Fruit fly (Drosophila melanogaster) whole organism, wandering third instar larva: Measurements from ENCODE around the gene COX7A.

ENCODE experiments used
- Abd-B ChIP-seq: fragments of >200 bp; optimal IDR thresholded peaks from 2 replicates; lab custom pipeline; 2017; ENCODE audit warnings: missing biosample characterization, missing genetic modification characterization
- CG32264 ChIP-seq: fragments of 200-800 bp; sonication (Bioruptor generic); optimal IDR thresholded peaks from 2 replicates; lab custom pipeline; 2016; ENCODE audit warnings: missing biosample characterization, missing genetic modification characterization
- CG9705 ChIP-seq: fragments of 200-800 bp; sonication (Bioruptor generic); optimal IDR thresholded peaks from 2 replicates; lab custom pipeline; 2018; ENCODE audit warnings: missing biosample characterization, mild to moderate bottlenecking, missing genetic modification characterization
- Dfd ChIP-seq: fragments of >200 bp; optimal IDR thresholded peaks from 2 replicates; lab custom pipeline; 2017; ENCODE audit warnings: missing biosample characterization, missing genetic modification characterization
- Dif ChIP-seq: fragments of 200-275, 200-300 bp; sonication (Bioruptor generic); optimal IDR thresholded peaks from 2 replicates; lab custom pipeline; 2018; ENCODE audit warnings: missing biosample characterization, missing genetic modification characterization; ENCODE audit not compliant: partially characterized antibody
- HLH106 ChIP-seq: fragments of 200-800 bp; optimal IDR thresholded peaks from 3 replicates; lab custom pipeline; 2019; ENCODE audit warnings: missing biosample characterization, mild to moderate bottlenecking, missing genetic modification characterization, moderate library complexity
- Hnf4 ChIP-seq: fragments of 200-800 bp; sonication (Bioruptor generic); optimal IDR thresholded peaks from 2 replicates; lab custom pipeline; 2016; ENCODE audit warnings: missing biosample characterization, mild to moderate bottlenecking, missing genetic modification characterization
- Hr78 ChIP-seq: fragments of >200 bp; optimal IDR thresholded peaks from 2 replicates; lab custom pipeline; 2017; ENCODE audit warnings: missing biosample characterization, missing genetic modification characterization
- Jra ChIP-seq: sonication (Bioruptor generic); optimal IDR thresholded peaks from 2 replicates; lab custom pipeline; 2016; ENCODE audit warnings: missing biosample characterization, missing genetic modification characterization
- Mio ChIP-seq: sonication (Bioruptor generic); optimal IDR thresholded peaks from 2 replicates; lab custom pipeline; 2016; ENCODE audit warnings: missing biosample characterization, missing genetic modification characterization
- Myc ChIP-seq: fragments of >200 bp; optimal IDR thresholded peaks from 2 replicates; lab custom pipeline; 2017
- N ChIP-seq: fragments of >200 bp; optimal IDR thresholded peaks from 2 replicates; lab custom pipeline; 2018; ENCODE audit warnings: missing biosample characterization, missing external identifiers, missing genetic modification characterization
- OdsH ChIP-seq: fragments of 200-800 bp; sonication (Bioruptor generic); optimal IDR thresholded peaks from 2 replicates; lab custom pipeline; 2016; ENCODE audit warnings: missing biosample characterization, mild to moderate bottlenecking, missing genetic modification characterization
- Rel ChIP-seq, 2 experiments: fragments of 200-800 bp; sonication (Bioruptor generic) in 1 of 2; optimal IDR thresholded peaks; 2 replicates in 1 of 2; 3 replicates in 1 of 2; lab custom pipeline; 2016 to 2019; ENCODE audit warnings: mild to moderate bottlenecking in 2 of 2, missing biosample characterization in 2 of 2, missing genetic modification characterization in 2 of 2, moderate library complexity in 1 of 2
- Sp1 ChIP-seq: fragments of 200-800 bp; sonication (Bioruptor generic); optimal IDR thresholded peaks from 3 replicates; lab custom pipeline; 2019; ENCODE audit warnings: missing biosample characterization, mild to moderate bottlenecking, missing genetic modification characterization, moderate library complexity
- Vsx2 ChIP-seq: fragments of 200-300, 225-300 bp; sonication (Bioruptor generic); optimal IDR thresholded peaks from 2 replicates; lab custom pipeline; 2018; ENCODE audit warnings: missing biosample characterization, missing genetic modification characterization; ENCODE audit not compliant: partially characterized antibody
- br ChIP-seq: fragments of 200-800 bp; sonication (Bioruptor generic); optimal IDR thresholded peaks from 2 replicates; lab custom pipeline; 2016; ENCODE audit warnings: missing biosample characterization, missing genetic modification characterization
- brk ChIP-seq: fragments of 200-800 bp; sonication (Bioruptor generic); optimal IDR thresholded peaks from 2 replicates; lab custom pipeline; 2016; ENCODE audit warnings: missing biosample characterization, mild to moderate bottlenecking, missing genetic modification characterization
- dl ChIP-seq, 2 experiments: fragments of 175-275, 200-275 bp in 1 of 2; fragments of 200-275 bp in 1 of 2; sonication (Bioruptor generic); optimal IDR thresholded peaks; lab custom pipeline; 2018; ENCODE audit warnings: mild to moderate bottlenecking in 2 of 2, missing biosample characterization in 2 of 2, missing genetic modification characterization in 2 of 2, moderate library complexity in 2 of 2; ENCODE audit not compliant: partially characterized antibody in 2 of 2, insufficient read depth in 1 of 2
- dsf ChIP-seq: sonication (Bioruptor generic); optimal IDR thresholded peaks from 2 replicates; lab custom pipeline; 2016; ENCODE audit warnings: missing biosample characterization, missing genetic modification characterization, borderline replicate concordance
- foxo ChIP-seq, 2 experiments: fragments of 200-800 bp; sonication (Bioruptor generic); optimal IDR thresholded peaks; 2 replicates in 1 of 2; 3 replicates in 1 of 2; lab custom pipeline; 2016 to 2017; ENCODE audit warnings: missing biosample characterization in 2 of 2, missing genetic modification characterization in 2 of 2
- fru ChIP-seq: fragments of 200-800 bp; sonication (Bioruptor generic); optimal IDR thresholded peaks from 3 replicates; lab custom pipeline; 2016; ENCODE audit warnings: missing biosample characterization, mild to moderate bottlenecking, missing genetic modification characterization
- h ChIP-seq: fragments of 200-800 bp; sonication (Bioruptor generic); optimal IDR thresholded peaks from 3 replicates; lab custom pipeline; 2016; ENCODE audit warnings: missing biosample characterization, mild to moderate bottlenecking, missing genetic modification characterization
- lola ChIP-seq: fragments of >200 bp; optimal IDR thresholded peaks from 2 replicates; lab custom pipeline; 2017; ENCODE audit warnings: missing biosample characterization, missing genetic modification characterization
- psq ChIP-seq: fragments of 200-800 bp; sonication (Bioruptor generic); optimal IDR thresholded peaks from 3 replicates; lab custom pipeline; 2017; ENCODE audit warnings: missing biosample characterization, mild to moderate bottlenecking, missing genetic modification characterization, moderate library complexity
- sage ChIP-seq: fragments of 200-800 bp; sonication (Bioruptor generic); optimal IDR thresholded peaks from 2 replicates; lab custom pipeline; 2016; ENCODE audit warnings: missing biosample characterization, mild to moderate bottlenecking, missing genetic modification characterization
- sv ChIP-seq: fragments of 200-800 bp; sonication (Bioruptor generic); optimal IDR thresholded peaks from 3 replicates; lab custom pipeline; 2016; ENCODE audit warnings: missing biosample characterization, missing genetic modification characterization
- tai ChIP-seq: sonication (Bioruptor generic); optimal IDR thresholded peaks from 2 replicates; lab custom pipeline; 2016; ENCODE audit warnings: missing biosample characterization, missing genetic modification characterization
- usp ChIP-seq: fragments of >200 bp; optimal IDR thresholded peaks from 2 replicates; lab custom pipeline; 2017; ENCODE audit warnings: missing biosample characterization, missing genetic modification characterization

Gene COX7A

DNA sequence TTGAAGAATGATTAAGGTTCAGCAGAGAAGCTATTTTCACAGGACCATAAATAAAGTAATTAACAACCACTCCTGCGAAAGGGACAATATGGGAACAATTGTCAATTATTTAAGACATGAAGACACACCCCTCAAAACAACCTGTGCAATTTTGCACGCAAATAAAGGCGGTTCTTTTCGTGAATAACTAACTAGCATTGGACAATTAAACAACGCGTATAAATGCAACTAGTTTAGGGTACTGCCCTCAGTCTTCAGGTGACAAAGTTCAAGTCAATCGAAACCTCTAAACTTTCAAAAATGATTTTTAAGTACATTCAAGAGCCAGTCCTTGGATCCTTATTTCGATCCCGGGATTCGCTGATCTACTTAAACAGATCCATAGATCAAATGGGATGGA lies 19.4 kb downstream of the COX7A start, which contains the start of gene Or85a:
Or85a (plus strand) TSS at position 301 of the 400 bp plus-strand sequence.
- TF ChIP-seq tai (GFP tag; lab: Kevin White, UChicago) (no peak), dsf (GFP tag; lab: Kevin White, UChicago) (no peak), HLH106 (tag; lab: Kevin White, UChicago) (no peak), OdsH (GFP tag; lab: Kevin White, UChicago) (no peak), Hnf4 (GFP tag; lab: Kevin White, UChicago) (no peak), N (GFP tag; lab: Kevin White, UChicago) (no peak), Dif (no peak)

dm6 chr3R:8317709-8318335 lies 23.0 kb downstream of the COX7A start:
- no peak for TF ChIP-seq brk (GFP tag; lab: Kevin White, UChicago)
- no peak for TF ChIP-seq CG32264
- no peak for TF ChIP-seq Myc
- TF ChIP-seq Rel (GFP tag; optimal IDR thresholded peaks at IDR 0.05; lab: Kevin White, UChicago): no peak
- peak; percentile 57 for TF ChIP-seq Rel (tag; optimal IDR thresholded peaks at IDR 0.05; lab: Kevin White, UChicago)
- no peak for TF ChIP-seq Dfd (GFP tag; lab: Kevin White, UChicago)
- TF ChIP-seq foxo (GFP tag; optimal IDR thresholded peaks at IDR 0.05; lab: Kevin White, UChicago): peak in 1 of 2 experiments; percentile 5
- no peak for TF ChIP-seq Hr78 (GFP tag; lab: Kevin White, UChicago)
- TF ChIP-seq, all 38 proteins: peak for 2

DNA sequence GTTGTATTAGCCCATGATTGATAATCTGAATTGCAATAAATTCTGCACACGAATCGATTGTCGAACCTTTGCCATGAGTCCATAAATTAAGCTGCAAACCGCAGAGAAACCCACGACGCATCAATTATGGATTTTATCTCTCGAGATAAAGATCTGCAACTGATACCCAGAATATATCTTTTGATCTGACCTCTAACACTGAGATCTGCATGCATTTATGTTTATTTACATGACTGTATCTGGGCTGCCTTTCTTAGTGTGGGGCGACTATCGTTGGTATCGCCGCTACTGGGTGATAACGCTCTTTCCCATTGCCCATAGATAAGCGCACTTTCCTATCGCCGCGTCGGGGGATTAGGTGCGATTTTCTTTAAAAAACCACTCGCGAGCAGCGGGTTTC lies 23.6 kb downstream of the COX7A start, which contains the start of gene Ctr1B:
Ctr1B (plus strand) TSS at position 398 of the 400 bp plus-strand sequence.
- TF ChIP-seq Vsx2 (GFP tag; lab: Kevin White, UChicago): peak; percentile 47
- TF ChIP-seq dl (GFP tag; optimal IDR thresholded peaks at IDR 0.05; lab: Kevin White, UChicago; ENCODE audit: insufficient read depth in 1 of 2, partially characterized antibody in 2 of 2): peak in 1 of 2 experiments; percentile 9
- TF ChIP-seq usp: no peak
- peak; percentile 13 for TF ChIP-seq Dif

dm6 chr3R:8316344-8317105 lies 24.3 kb downstream of the COX7A start, which contains the start of gene Coq2:
TSS of gene Coq2 (minus strand) at chr3R:8316543.
- TF ChIP-seq sv (GFP tag; lab: Kevin White, UChicago) (no peak), Dif (peak; percentile 100), Jra (no peak), Abd-B (no peak), lola (GFP tag; lab: Kevin White, UChicago) (no peak), N (GFP tag; lab: Kevin White, UChicago) (no peak), OdsH (GFP tag; lab: Kevin White, UChicago) (no peak), foxo (GFP tag; optimal IDR thresholded peaks at IDR 0.05; lab: Kevin White, UChicago) (no peak), Myc (peak; percentile 28), h (GFP tag; lab: Kevin White, UChicago) (no peak), usp (no peak), dsf (GFP tag; lab: Kevin White, UChicago) (no peak), Mio (GFP tag; lab: Kevin White, UChicago) (no peak), dl (GFP tag; optimal IDR thresholded peaks at IDR 0.05; lab: Kevin White, UChicago; ENCODE audit: insufficient read depth in 1 of 2, partially characterized antibody in 2 of 2) (peak; percentile 100), psq (no peak), sage (GFP tag; lab: Kevin White, UChicago) (no peak), Hnf4 (GFP tag; lab: Kevin White, UChicago) (no peak), br (GFP tag; lab: Kevin White, UChicago) (no peak), Vsx2 (GFP tag; lab: Kevin White, UChicago) (peak; percentile 100), fru (GFP tag; lab: Kevin White, UChicago) (no peak), Dfd (GFP tag; lab: Kevin White, UChicago) (no peak), Sp1 (GFP tag; lab: Kevin White, UChicago) (no peak), Hr78 (GFP tag; lab: Kevin White, UChicago) (no peak), CG32264 (no peak), CG9705 (GFP tag; lab: Kevin White, UChicago) (no peak)
